Worm (Caenorhabditis elegans): ENCODE data around the gene his-70.

- TF ChIP-seq nhr-23 (tag; optimal IDR thresholded peaks at IDR 0.05): no peak
- no peak for TF ChIP-seq nhr-12 (tag; optimal IDR thresholded peaks at IDR 0.05)
- TF ChIP-seq elt-3 (tag; optimal IDR thresholded peaks at IDR 0.05): no peak
Measured at ce11 chrIII:4085657-4086056, 25.7 kb upstream of the his-70 start.
